Worm (Caenorhabditis elegans): ENCODE measurements around the gene sur-7.

The sur-7 gene

ce11 chrX:16377903-16378302 is 1.5 kb downstream of the sur-7 start (continued):
- TF ChIP-seq nhr-11 (tag; optimal IDR thresholded peaks at IDR 0.05): no peak
- TF ChIP-seq ztf-4 (tag; optimal IDR thresholded peaks at IDR 0.05): no peak
- TF ChIP-seq F13H6.1 (tag; optimal IDR thresholded peaks at IDR 0.05): peak; percentile 42
- no peak for TF ChIP-seq nhr-25 (tag; optimal IDR thresholded peaks at IDR 0.05)
- no peak for TF ChIP-seq ceh-16 (tag; optimal IDR thresholded peaks at IDR 0.05)

- TF ChIP-seq crh-2 (tag; optimal IDR thresholded peaks at IDR 0.05): no peak
- TF ChIP-seq F13H6.1 (tag; optimal IDR thresholded peaks at IDR 0.05): no peak
- TF ChIP-seq sma-9 (GFP tag; optimal IDR thresholded peaks at IDR 0.05): no peak
- no peak for TF ChIP-seq sma-9 (tag; optimal IDR thresholded peaks at IDR 0.05)
- no peak for TF ChIP-seq nhr-77 (tag; optimal IDR thresholded peaks at IDR 0.05)
- TF ChIP-seq nhr-10 (tag; optimal IDR thresholded peaks at IDR 0.05): no peak
- no peak for TF ChIP-seq unc-39 (tag; optimal IDR thresholded peaks at IDR 0.05)
- no peak for TF ChIP-seq unc-62 (GFP tag; optimal IDR thresholded peaks at IDR 0.05)
- TF ChIP-seq elt-3 (tag; optimal IDR thresholded peaks at IDR 0.05): no peak
- TF ChIP-seq unc-55 (GFP tag; optimal IDR thresholded peaks at IDR 0.05): no peak
- TF ChIP-seq skn-1 (tag; optimal IDR thresholded peaks at IDR 0.05): no peak
- no peak for TF ChIP-seq snpc-4 (tag; optimal IDR thresholded peaks at IDR 0.05)
- no peak for TF ChIP-seq nhr-21 (tag; optimal IDR thresholded peaks at IDR 0.05)
- no peak for TF ChIP-seq peb-1 (tag; optimal IDR thresholded peaks at IDR 0.05)
- TF ChIP-seq alr-1 (tag; optimal IDR thresholded peaks at IDR 0.05): no peak
- no peak for TF ChIP-seq elt-1 (tag; optimal IDR thresholded peaks at IDR 0.05)
- TF ChIP-seq blmp-1 (tag; optimal IDR thresholded peaks at IDR 0.05; ENCODE audit: insufficient read depth): no peak
- TF ChIP-seq gmeb-1 (tag; optimal IDR thresholded peaks at IDR 0.05): no peak
- TF ChIP-seq lin-39 (tag; optimal IDR thresholded peaks at IDR 0.05): no peak
- TF ChIP-seq nhr-12 (tag; optimal IDR thresholded peaks at IDR 0.05): no peak
- TF ChIP-seq ceh-16 (tag; optimal IDR thresholded peaks at IDR 0.05): no peak
These were observed 4.7 kb downstream of the sur-7 start for ce11 chrX:16381115-16381514.

ce11 chrX:16381908-16382307 is 5.5 kb downstream of the sur-7 start:
- no peak for TF ChIP-seq nhr-23 (tag; optimal IDR thresholded peaks at IDR 0.05)
- no peak for TF ChIP-seq dmd-4 (tag; optimal IDR thresholded peaks at IDR 0.05)
- no peak for TF ChIP-seq zag-1 (tag; optimal IDR thresholded peaks at IDR 0.05)
- no peak for TF ChIP-seq nhr-25 (tag; optimal IDR thresholded peaks at IDR 0.05)
- TF ChIP-seq elt-3 (tag; optimal IDR thresholded peaks at IDR 0.05): no peak
- no peak for TF ChIP-seq ztf-11 (tag; optimal IDR thresholded peaks at IDR 0.05)
- no peak for TF ChIP-seq lin-39 (tag; optimal IDR thresholded peaks at IDR 0.05)
- TF ChIP-seq fos-1 (tag; optimal IDR thresholded peaks at IDR 0.05): no peak
- TF ChIP-seq gmeb-1 (tag; optimal IDR thresholded peaks at IDR 0.05): no peak
- TF ChIP-seq ZK546.5 (tag; optimal IDR thresholded peaks at IDR 0.05): no peak
- no peak for TF ChIP-seq sem-4 (tag; optimal IDR thresholded peaks at IDR 0.05)
- TF ChIP-seq Y55F3AM.14 (GFP tag; optimal IDR thresholded peaks at IDR 0.05): no peak
- TF ChIP-seq mbf-1 (tag; optimal IDR thresholded peaks at IDR 0.05): no peak
- no peak for TF ChIP-seq elt-1 (tag; optimal IDR thresholded peaks at IDR 0.05)
- no peak for TF ChIP-seq sma-9 (GFP tag; optimal IDR thresholded peaks at IDR 0.05)
- no peak for TF ChIP-seq sma-9 (tag; optimal IDR thresholded peaks at IDR 0.05)
- no peak for TF ChIP-seq nhr-129 (tag; optimal IDR thresholded peaks at IDR 0.05)

ce11 chrX:16383084-16383483 is 6.7 kb downstream of the sur-7 start:
- no peak for TF ChIP-seq C34F6.9 (tag; optimal IDR thresholded peaks at IDR 0.05)
- TF ChIP-seq elt-1 (tag; optimal IDR thresholded peaks at IDR 0.05): no peak

- TF ChIP-seq nhr-11 (tag; optimal IDR thresholded peaks at IDR 0.05) (no peak), nhr-23 (tag; optimal IDR thresholded peaks at IDR 0.05) (no peak), F13H6.1 (tag; optimal IDR thresholded peaks at IDR 0.05) (no peak), ZK546.5 (tag; optimal IDR thresholded peaks at IDR 0.05) (no peak), lsy-2 (tag; optimal IDR thresholded peaks at IDR 0.05) (no peak), nhr-12 (tag; optimal IDR thresholded peaks at IDR 0.05) (no peak), C34F6.9 (tag; optimal IDR thresholded peaks at IDR 0.05) (no peak), nhr-129 (tag; optimal IDR thresholded peaks at IDR 0.05) (no peak), ztf-1 (GFP tag; conservative IDR thresholded peaks at IDR 0.05) (no peak), dmd-4 (tag; optimal IDR thresholded peaks at IDR 0.05) (no peak), nhr-25 (tag; optimal IDR thresholded peaks at IDR 0.05) (no peak), nhr-10 (tag; optimal IDR thresholded peaks at IDR 0.05) (no peak), ceh-82 (tag; optimal IDR thresholded peaks at IDR 0.05) (no peak)
These were observed 7.6 kb downstream of the sur-7 start for ce11 chrX:16384010-16384409.
